Worm (Caenorhabditis elegans): ENCODE data around the gene fcho-1.

fcho-1 gene

ce11 chrII:1344524-1345119 lies 34.3 kb downstream of the fcho-1 start:
- no peak for TF ChIP-seq nhr-12 (tag; optimal IDR thresholded peaks at IDR 0.05)
- TF ChIP-seq ces-1 (GFP tag; optimal IDR thresholded peaks at IDR 0.05), result peak; percentile 71

ce11 chrII:1355480-1355879 lies 45.2 kb downstream of the fcho-1 start, which contains the start of gene C13A10.1:
Gene C13A10.1 (minus strand): TSS chrII:1355649.
- TF ChIP-seq sem-2 (GFP tag; optimal IDR thresholded peaks at IDR 0.05) (no peak), lsy-2 (tag; optimal IDR thresholded peaks at IDR 0.05) (no peak), ceh-83 (GFP tag; optimal IDR thresholded peaks at IDR 0.05) (no peak), ham-2 (GFP tag; optimal IDR thresholded peaks at IDR 0.05) (no peak)

ce11 chrII:1357262-1357661 lies 46.9 kb downstream of the fcho-1 start:
- TF ChIP-seq mep-1 (tag; optimal IDR thresholded peaks at IDR 0.05) (no peak), elt-3 (tag; optimal IDR thresholded peaks at IDR 0.05) (no peak), pha-4 (tag; optimal IDR thresholded peaks at IDR 0.05) (no peak), unc-39 (tag; optimal IDR thresholded peaks at IDR 0.05) (no peak), nhr-28 (tag; optimal IDR thresholded peaks at IDR 0.05) (no peak), ceh-43 (GFP tag; optimal IDR thresholded peaks at IDR 0.05) (no peak), blmp-1 (tag; optimal IDR thresholded peaks at IDR 0.05) (no peak), M03D4.4 (tag; optimal IDR thresholded peaks at IDR 0.05) (no peak), ztf-11 (tag; optimal IDR thresholded peaks at IDR 0.05) (no peak), flh-1 (GFP tag; optimal IDR thresholded peaks at IDR 0.05) (no peak), drap-1 (GFP tag; optimal IDR thresholded peaks at IDR 0.05) (no peak), lsy-2 (tag; optimal IDR thresholded peaks at IDR 0.05) (no peak), unc-62 (GFP tag; optimal IDR thresholded peaks at IDR 0.05) (no peak), cnd-1 (tag; optimal IDR thresholded peaks at IDR 0.05) (no peak), lin-13 (tag; optimal IDR thresholded peaks at IDR 0.05) (no peak), unc-120 (tag; optimal IDR thresholded peaks at IDR 0.05; ENCODE audit: poor library complexity, severe bottlenecking) (no peak), ceh-39 (tag; optimal IDR thresholded peaks at IDR 0.05) (no peak)

- no peak for TF ChIP-seq lin-13 (tag; optimal IDR thresholded peaks at IDR 0.05)
- no peak for TF ChIP-seq snpc-4 (tag; optimal IDR thresholded peaks at IDR 0.05)
- TF ChIP-seq ceh-43 (GFP tag; optimal IDR thresholded peaks at IDR 0.05), result no peak
- no peak for TF ChIP-seq mls-2 (tag; optimal IDR thresholded peaks at IDR 0.05)
- TF ChIP-seq M03D4.4 (tag; optimal IDR thresholded peaks at IDR 0.05), result no peak
- no peak for TF ChIP-seq tbx-8 (GFP tag; optimal IDR thresholded peaks at IDR 0.05)
- TF ChIP-seq hlh-1 (tag; optimal IDR thresholded peaks at IDR 0.05), result no peak
- TF ChIP-seq lin-32 (GFP tag; optimal IDR thresholded peaks at IDR 0.05), result no peak
- TF ChIP-seq nhr-76 (tag; optimal IDR thresholded peaks at IDR 0.05), result no peak
- no peak for TF ChIP-seq pha-4 (tag; optimal IDR thresholded peaks at IDR 0.05)
- TF ChIP-seq ces-1 (GFP tag; optimal IDR thresholded peaks at IDR 0.05), result no peak
- TF ChIP-seq drap-1 (GFP tag; optimal IDR thresholded peaks at IDR 0.05), result no peak
These were observed 47.6 kb downstream of the fcho-1 start, which contains the start of gene C13A10.2 for ce11 chrII:1357905-1358304. Gene C13A10.2 (minus strand): TSS chrII:1358005.

DNA sequence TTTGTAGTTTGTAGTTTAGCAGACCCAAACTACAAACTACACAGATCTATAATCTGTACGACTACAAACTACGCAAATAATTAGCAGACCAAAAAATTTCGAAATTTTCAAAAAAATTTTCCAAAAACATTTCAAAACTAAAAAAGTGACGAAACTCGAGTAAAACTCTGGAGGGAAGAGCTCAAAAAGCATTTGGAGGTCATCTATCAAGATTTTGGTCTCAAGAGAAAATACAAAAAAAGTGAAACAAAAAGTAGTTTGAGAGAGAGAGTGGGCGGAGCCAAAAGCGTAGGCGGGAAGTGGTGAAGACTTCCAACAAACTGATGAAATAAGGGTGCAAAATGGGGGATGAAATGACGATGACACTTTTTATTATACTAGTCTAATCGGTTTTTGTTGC lies 49.9 kb downstream of the fcho-1 start:
- TF ChIP-seq hlh-1 (tag; optimal IDR thresholded peaks at IDR 0.05) (no peak), zip-8 (tag; optimal IDR thresholded peaks at IDR 0.05) (no peak), lin-13 (tag; optimal IDR thresholded peaks at IDR 0.05) (no peak), unc-39 (tag; optimal IDR thresholded peaks at IDR 0.05) (no peak)

DNA sequence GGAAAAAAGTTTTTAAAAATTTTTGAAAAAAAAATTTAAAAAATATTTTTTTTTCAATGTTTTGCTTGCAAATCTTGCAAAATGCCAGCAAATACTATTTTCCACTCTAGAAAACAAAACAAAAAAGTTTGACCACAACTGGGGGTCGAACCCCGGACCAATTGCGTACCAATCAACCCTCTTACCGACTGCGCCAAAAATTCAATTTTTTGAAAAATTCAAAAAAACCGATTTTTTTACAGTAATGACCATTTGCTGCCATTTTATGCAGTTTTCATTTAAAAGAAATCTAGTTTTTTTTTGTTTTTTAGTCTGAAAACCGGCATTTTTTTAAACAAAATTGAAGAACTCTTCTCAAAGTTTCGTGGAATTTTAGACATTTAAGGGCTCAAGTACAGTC lies 52.1 kb downstream of the fcho-1 start:
- no peak for TF ChIP-seq mls-2 (tag; optimal IDR thresholded peaks at IDR 0.05)
- TF ChIP-seq tbx-8 (GFP tag; optimal IDR thresholded peaks at IDR 0.05), result no peak
- no peak for TF ChIP-seq ceh-39 (tag; optimal IDR thresholded peaks at IDR 0.05)
- no peak for TF ChIP-seq snpc-4 (tag; optimal IDR thresholded peaks at IDR 0.05)
- no peak for TF ChIP-seq mep-1 (tag; optimal IDR thresholded peaks at IDR 0.05)
- TF ChIP-seq zip-8 (tag; optimal IDR thresholded peaks at IDR 0.05), result no peak
- no peak for TF ChIP-seq M03D4.4 (tag; optimal IDR thresholded peaks at IDR 0.05)
- no peak for TF ChIP-seq lin-32 (GFP tag; optimal IDR thresholded peaks at IDR 0.05)
- TF ChIP-seq sem-2 (GFP tag; optimal IDR thresholded peaks at IDR 0.05), result no peak
- TF ChIP-seq nhr-12 (tag; optimal IDR thresholded peaks at IDR 0.05), result no peak
- no peak for TF ChIP-seq pha-4 (tag; optimal IDR thresholded peaks at IDR 0.05)
- TF ChIP-seq elt-3 (tag; optimal IDR thresholded peaks at IDR 0.05), result no peak
- TF ChIP-seq nhr-237 (tag; optimal IDR thresholded peaks at IDR 0.05), result no peak
- no peak for TF ChIP-seq hlh-1 (tag; optimal IDR thresholded peaks at IDR 0.05)
- TF ChIP-seq flh-1 (GFP tag; optimal IDR thresholded peaks at IDR 0.05), result no peak
- TF ChIP-seq ceh-83 (GFP tag; optimal IDR thresholded peaks at IDR 0.05), result no peak
- no peak for TF ChIP-seq mab-5 (tag; optimal IDR thresholded peaks at IDR 0.05)
- no peak for TF ChIP-seq unc-39 (tag; optimal IDR thresholded peaks at IDR 0.05)
- no peak for TF ChIP-seq elt-1 (tag; optimal IDR thresholded peaks at IDR 0.05; ENCODE audit: borderline replicate concordance, insufficient read depth)
